Worm (Caenorhabditis elegans): ENCODE data around the gene F53H8.3.
"Not testable (repeated sequence)": the region's sequence is repeated elsewhere in the genome, so short reads cannot be mapped to it uniquely, and the experiment has no call there.

- not testable (repeated sequence) for TF ChIP-seq B0019.2 (GFP tag; conservative IDR thresholded peaks at IDR 0.05); lin-35 (GFP tag; optimal IDR thresholded peaks at IDR 0.05); unc-62 (GFP tag; optimal IDR thresholded peaks at IDR 0.05); F57C9.4 (tag; optimal IDR thresholded peaks at IDR 0.05); F10E7.11 (tag; optimal IDR thresholded peaks at IDR 0.05); nhr-90 (tag; optimal IDR thresholded peaks at IDR 0.05); hmg-20 (GFP tag; IDR thresholded peaks at IDR 0.05); egl-18 (GFP tag; IDR thresholded peaks at IDR 0.05); hlh-26 (GFP tag; conservative IDR thresholded peaks at IDR 0.05); ztf-3 (GFP tag; optimal IDR thresholded peaks at IDR 0.05); athp-1 (tag; optimal IDR thresholded peaks at IDR 0.05); lsl-1 (GFP tag; optimal IDR thresholded peaks at IDR 0.05)
- peak; percentile 57; the same call in 1 of the 2 replicates for TF ChIP-seq nfyb-1 (GFP tag; IDR thresholded peaks at IDR 0.05)
Observed at ce11 chrX:943698-944097, 5.4 kb downstream of the F53H8.3 start.
